Fruit fly (Drosophila melanogaster): ENCODE results near the gene mbm.

Gene mbm

dm6 chr2L:273603-274002, at the start of gene mbm, which contains the start of gene CG11555:
Gene mbm, minus strand, starts transcription at chr2L:273715.
Gene CG11555, plus strand, starts transcription at chr2L:273836.
- TF ChIP-seq Mnt (GFP tag; optimal IDR thresholded peaks at IDR 0.05) (peak; percentile 97), ovo (GFP tag; optimal IDR thresholded peaks at IDR 0.05) (no peak), cic (GFP tag; optimal IDR thresholded peaks at IDR 0.05) (no peak), CG12768 (GFP tag; optimal IDR thresholded peaks at IDR 0.05) (no peak), bab1 (GFP tag; optimal IDR thresholded peaks at IDR 0.05) (peak; percentile 29), Hr96 (GFP tag; optimal IDR thresholded peaks at IDR 0.05) (no peak), CG1620 (GFP tag; optimal IDR thresholded peaks at IDR 0.05) (no peak), pad (GFP tag; optimal IDR thresholded peaks at IDR 0.05) (peak; percentile 3), CG33017 (tag; optimal IDR thresholded peaks at IDR 0.05) (peak; percentile 47), CG11617 (GFP tag; optimal IDR thresholded peaks at IDR 0.05) (peak; percentile 41), CG14711 (tag; optimal IDR thresholded peaks at IDR 0.05) (peak; percentile 49), CG7101 (tag; optimal IDR thresholded peaks at IDR 0.05) (peak; percentile 48)

dm6 chr2L:322915-323314, 49.4 kb upstream of the mbm start:
- TF ChIP-seq bab1 (GFP tag; optimal IDR thresholded peaks at IDR 0.05) (no peak), cic (GFP tag; optimal IDR thresholded peaks at IDR 0.05) (peak; percentile 84), ovo (GFP tag; optimal IDR thresholded peaks at IDR 0.05) (peak; percentile 25), CG7101 (tag; optimal IDR thresholded peaks at IDR 0.05) (peak; percentile 5)

- TF ChIP-seq CG33017 (tag; optimal IDR thresholded peaks at IDR 0.05) (no peak), CG1620 (GFP tag; optimal IDR thresholded peaks at IDR 0.05) (no peak), Hr96 (GFP tag; optimal IDR thresholded peaks at IDR 0.05) (no peak), CG5204 (GFP tag; optimal IDR thresholded peaks at IDR 0.05) (no peak), CG14711 (tag; optimal IDR thresholded peaks at IDR 0.05) (no peak), toe (GFP tag; optimal IDR thresholded peaks at IDR 0.05) (no peak), cnc (optimal IDR thresholded peaks at IDR 0.05) (no peak), bab1 (GFP tag; optimal IDR thresholded peaks at IDR 0.05) (no peak), Clk (GFP tag; optimal IDR thresholded peaks at IDR 0.05) (no peak), Crg-1 (GFP tag; optimal IDR thresholded peaks at IDR 0.05) (no peak), kay (GFP tag; ENCODE audit: borderline replicate concordance) (no peak), CG7101 (tag; optimal IDR thresholded peaks at IDR 0.05) (no peak)
These were observed 48.3 kb upstream of the mbm start, which contains the start of gene CG33127 for dm6 chr2L:321793-322192. Gene CG33127, plus strand, starts transcription at chr2L:322101.

- no peak for TF ChIP-seq CG11617 (GFP tag; optimal IDR thresholded peaks at IDR 0.05)
- TF ChIP-seq CG1620 (GFP tag; optimal IDR thresholded peaks at IDR 0.05): no peak
- TF ChIP-seq CG5204 (GFP tag; optimal IDR thresholded peaks at IDR 0.05): no peak
- TF ChIP-seq kay (GFP tag; ENCODE audit: borderline replicate concordance): no peak
These were observed 47.6 kb upstream of the mbm start, which contains the start of gene CG11911 for dm6 chr2L:321148-321547. Gene CG11911, minus strand, starts transcription at chr2L:321248.

dm6 chr2L:319745-320144, 46.2 kb upstream of the mbm start:
- TF ChIP-seq CG1620 (GFP tag; optimal IDR thresholded peaks at IDR 0.05) (no peak), kay (GFP tag; ENCODE audit: borderline replicate concordance) (peak; percentile 35), cic (GFP tag; optimal IDR thresholded peaks at IDR 0.05) (peak; percentile 8), ovo (GFP tag; optimal IDR thresholded peaks at IDR 0.05) (no peak), toe (GFP tag; optimal IDR thresholded peaks at IDR 0.05) (no peak), bab1 (GFP tag; optimal IDR thresholded peaks at IDR 0.05) (no peak)

dm6 chr2L:319159-319558, 45.6 kb upstream of the mbm start, which contains the start of gene CG11912:
Gene CG11912, minus strand, starts transcription at chr2L:319259.
- TF ChIP-seq cnc (optimal IDR thresholded peaks at IDR 0.05) (no peak), Hr96 (GFP tag; optimal IDR thresholded peaks at IDR 0.05) (no peak), CG11617 (GFP tag; optimal IDR thresholded peaks at IDR 0.05) (no peak), CG5204 (GFP tag; optimal IDR thresholded peaks at IDR 0.05) (no peak), Clk (GFP tag; optimal IDR thresholded peaks at IDR 0.05) (no peak), CG7045 (GFP tag; optimal IDR thresholded peaks at IDR 0.05) (no peak), pad (GFP tag; optimal IDR thresholded peaks at IDR 0.05) (no peak), Mnt (GFP tag; optimal IDR thresholded peaks at IDR 0.05) (no peak), ovo (GFP tag; optimal IDR thresholded peaks at IDR 0.05) (no peak), CG12768 (GFP tag; optimal IDR thresholded peaks at IDR 0.05) (no peak)

- TF ChIP-seq CG11617 (GFP tag; optimal IDR thresholded peaks at IDR 0.05) (no peak), kay (GFP tag; ENCODE audit: borderline replicate concordance) (peak; percentile 47), cic (GFP tag; optimal IDR thresholded peaks at IDR 0.05) (peak; percentile 50), CG1620 (GFP tag; optimal IDR thresholded peaks at IDR 0.05) (no peak), CG14711 (tag; optimal IDR thresholded peaks at IDR 0.05) (no peak), CG33017 (tag; optimal IDR thresholded peaks at IDR 0.05) (no peak), tj (GFP tag; optimal IDR thresholded peaks at IDR 0.05) (peak; percentile 20), pad (GFP tag; optimal IDR thresholded peaks at IDR 0.05) (peak; percentile 17), ovo (GFP tag; optimal IDR thresholded peaks at IDR 0.05) (peak; percentile 26), CG12768 (GFP tag; optimal IDR thresholded peaks at IDR 0.05) (peak; percentile 70)
These were observed 36.4 kb upstream of the mbm start for dm6 chr2L:309812-310431.

All from whole organism, adult.